Worm (Caenorhabditis elegans) whole organism, L2 larva: ENCODE measurements around the gene F20G2.2.

Experiments used
- aly-2 ChIP-seq: fragments of 150-350 bp; optimal IDR thresholded peaks from 2 replicates; lab custom pipeline; 2014; ENCODE audit warnings: missing biosample characterization, missing genetic modification characterization
- elt-1 ChIP-seq: fragments of 150-350 bp; optimal IDR thresholded peaks from 2 replicates; lab custom pipeline; 2014; ENCODE audit warnings: missing biosample characterization, missing genetic modification characterization
- lin-11 ChIP-seq: fragments of 150-350 bp; sonication (generic microtip); optimal IDR thresholded peaks from 2 replicates; lab custom pipeline; 2014; ENCODE audit warnings: missing biosample characterization, missing genetic modification characterization, inconsistent platforms, mixed read lengths
- snpc-4 ChIP-seq: fragments of 150-350 bp; optimal IDR thresholded peaks from 2 replicates; lab custom pipeline; 2014; ENCODE audit warnings: missing biosample characterization, missing genetic modification characterization
- unc-55 ChIP-seq: fragments of 150-350 bp; sonication (generic microtip); optimal IDR thresholded peaks from 3 replicates; lab custom pipeline; 2014; ENCODE audit warnings: missing biosample characterization, missing genetic modification reagents, missing genetic modification characterization
- unc-62 ChIP-seq: fragments of 150-350 bp; optimal IDR thresholded peaks from 2 replicates; lab custom pipeline; 2014; ENCODE audit warnings: missing biosample characterization, missing genetic modification reagents, missing genetic modification characterization

DNA sequence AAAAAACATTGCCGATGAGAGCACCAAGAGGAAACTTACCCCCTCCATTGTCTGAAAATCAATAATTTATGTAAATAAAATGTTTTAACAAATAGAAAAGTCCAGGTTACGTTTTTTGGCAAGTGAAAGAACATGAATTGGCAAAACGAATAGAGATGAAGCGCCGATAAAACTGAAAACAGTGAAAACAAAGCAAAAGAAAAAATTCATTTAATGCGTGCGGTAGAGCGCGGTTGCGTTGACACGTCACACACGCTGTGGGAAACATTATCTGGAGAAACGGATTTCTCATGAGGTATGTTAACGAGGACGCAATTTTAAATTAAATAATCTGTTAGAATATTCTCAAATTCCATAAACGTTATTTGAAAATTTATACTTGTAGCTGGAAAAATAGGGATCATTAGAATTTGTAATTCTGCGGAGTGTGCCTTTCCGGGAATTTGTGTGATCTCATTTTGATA, 41.0 kb downstream of the F20G2.2 start, which contains the start of gene zipt-9:
- TF ChIP-seq unc-55 (GFP tag; lab: Kevin White, UChicago) (peak; percentile 90), unc-62 (GFP tag; lab: Kevin White, UChicago) (no peak), snpc-4 (tag; lab: Kevin White, UChicago) (peak; percentile 10), aly-2 (tag; lab: Kevin White, UChicago) (no peak), elt-1 (tag; lab: Kevin White, UChicago) (no peak), lin-11 (tag; lab: Kevin White, UChicago) (peak; percentile 57)
